Fruit fly (Drosophila melanogaster): ENCODE measurements around the gene CG8560.

- TF ChIP-seq psq (optimal IDR thresholded peaks at IDR 0.05) (no peak), Myc (optimal IDR thresholded peaks at IDR 0.05) (no peak), ttk (optimal IDR thresholded peaks at IDR 0.05) (no peak), insv (optimal IDR thresholded peaks at IDR 0.05) (no peak)
Measured at dm6 chr3L:7404081-7404480, at the start of gene CG8560.
